Fruit fly (Drosophila melanogaster) whole organism, embryonic: ENCODE results near the gene Doc2.

Source experiments
- Antp ChIP-seq: fragments of 200-800 bp; sonication (Bioruptor generic); optimal IDR thresholded peaks from 3 replicates; lab custom pipeline; 2016; ENCODE audit warnings: missing biosample characterization, missing genetic modification characterization
- CG1024 ChIP-seq: fragments of 200-800 bp; sonication (Bioruptor generic); IDR thresholded peaks from 2 replicates; pipeline ENCODE4 v1.3.6; 2022; ENCODE audit warnings: missing biosample characterization, missing genetic modification characterization
- CG10462 ChIP-seq: fragments of 200-800 bp; sonication (Bioruptor generic); optimal IDR thresholded peaks from 2 replicates; lab custom pipeline; 2016; ENCODE audit warnings: missing biosample characterization, missing genetic modification characterization
- CG11247 ChIP-seq: fragments of 200-800 bp; sonication (Bioruptor generic); IDR thresholded peaks from 2 replicates; pipeline ENCODE4 v1.3.6; 2022; ENCODE audit warnings: missing biosample characterization, missing genetic modification characterization
- CG11723 ChIP-seq: fragments of 200-800 bp; sonication (Bioruptor generic); optimal IDR thresholded peaks from 2 replicates; lab custom pipeline; 2017; ENCODE audit warnings: missing biosample characterization, mild to moderate bottlenecking, missing genetic modification characterization
- CG13296 ChIP-seq: fragments of 200-800 bp; sonication (Bioruptor generic); optimal IDR thresholded peaks from 3 replicates; lab custom pipeline; 2018; ENCODE audit warnings: missing biosample characterization, mild to moderate bottlenecking, missing genetic modification characterization
- CG15269 ChIP-seq: fragments of 200-800 bp; sonication (Bioruptor generic); optimal IDR thresholded peaks from 2 replicates; lab custom pipeline; 2018; ENCODE audit warnings: missing biosample characterization, mild to moderate bottlenecking, missing genetic modification characterization, moderate library complexity
- CG16813 ChIP-seq: fragments of 200-800 bp; sonication (Bioruptor generic); IDR thresholded peaks from 3 replicates; pipeline ENCODE4 v1.3.6; 2022; ENCODE audit warnings: missing biosample characterization, missing genetic modification characterization; ENCODE audit not compliant: partially characterized antibody
- CG17385 ChIP-seq: fragments of 200-800 bp; sonication (Bioruptor generic); optimal IDR thresholded peaks from 3 replicates; lab custom pipeline; 2018; ENCODE audit warnings: missing biosample characterization, mild to moderate bottlenecking, missing genetic modification characterization
- CG17568 ChIP-seq: fragments of 200-800 bp; sonication (Bioruptor generic); optimal IDR thresholded peaks from 2 replicates; lab custom pipeline; 2018; ENCODE audit warnings: missing biosample characterization, mild to moderate bottlenecking, missing genetic modification characterization, moderate library complexity
- CG18476 ChIP-seq: fragments of 200-800 bp; sonication (Bioruptor generic); optimal IDR thresholded peaks from 2 replicates; lab custom pipeline; 2016; ENCODE audit warnings: missing biosample characterization, mild to moderate bottlenecking, missing genetic modification characterization
- CG2202 ChIP-seq: fragments of 200-800 bp; sonication (Bioruptor generic); optimal IDR thresholded peaks from 2 replicates; lab custom pipeline; 2018; ENCODE audit warnings: missing biosample characterization, mild to moderate bottlenecking, missing genetic modification characterization
- CG30431 ChIP-seq: fragments of 200-800 bp; sonication (Bioruptor generic); optimal IDR thresholded peaks from 2 replicates; lab custom pipeline; 2017; ENCODE audit warnings: missing biosample characterization, missing genetic modification characterization
- CG3065 ChIP-seq: fragments of 200-800 bp; sonication (Bioruptor generic); optimal IDR thresholded peaks from 2 replicates; lab custom pipeline; 2016; ENCODE audit warnings: missing biosample characterization, missing genetic modification characterization
- CG4730 ChIP-seq: fragments of 200-800 bp; sonication (Bioruptor generic); IDR thresholded peaks from 2 replicates; pipeline ENCODE4 v1.3.6; 2022; ENCODE audit warnings: missing biosample characterization, missing genetic modification characterization
- CG6683 ChIP-seq: fragments of 200-800 bp; sonication (Bioruptor generic); optimal IDR thresholded peaks from 2 replicates; lab custom pipeline; 2017; ENCODE audit warnings: missing biosample characterization, mild to moderate bottlenecking, missing genetic modification characterization, missing genetic modification reagents
- CG6689 ChIP-seq: fragments of 200-800 bp; sonication (Bioruptor generic); IDR thresholded peaks from 2 replicates; pipeline ENCODE4 v1.3.6; 2022; ENCODE audit warnings: missing biosample characterization, missing genetic modification characterization
- CG7271 ChIP-seq: fragments of 200-800 bp; sonication (Bioruptor generic); optimal IDR thresholded peaks from 2 replicates; lab custom pipeline; 2018; ENCODE audit warnings: missing biosample characterization, mild to moderate bottlenecking, missing genetic modification characterization, moderate library complexity
- CG7357 ChIP-seq: fragments of 200-800 bp; sonication (Bioruptor generic); IDR thresholded peaks from 3 replicates; pipeline ENCODE4 v1.3.6; 2022; ENCODE audit warnings: missing biosample characterization, missing genetic modification characterization
- CG7786 ChIP-seq: fragments of 200-800 bp; sonication (Bioruptor generic); optimal IDR thresholded peaks from 2 replicates; lab custom pipeline; 2016; ENCODE audit warnings: missing biosample characterization, missing genetic modification characterization
- CG8290 ChIP-seq, 3 experiments: fragments of 200-800 bp; sonication (Bioruptor generic); optimal IDR thresholded peaks; 2 replicates each; lab custom pipeline; 2016 to 2019; ENCODE audit warnings: missing biosample characterization in 3 of 3, missing genetic modification characterization in 3 of 3, mild to moderate bottlenecking in 2 of 3, moderate library complexity in 1 of 3
- Camta ChIP-seq: fragments of 200-800 bp; sonication (Bioruptor generic); optimal IDR thresholded peaks from 2 replicates; lab custom pipeline; 2016; ENCODE audit warnings: missing biosample characterization, missing genetic modification characterization
- Dad ChIP-seq: fragments of 200-800 bp; sonication (Bioruptor generic); optimal IDR thresholded peaks from 3 replicates; lab custom pipeline; 2016; ENCODE audit warnings: missing biosample characterization, missing genetic modification characterization
- Dip3 ChIP-seq: fragments of 200-800 bp; sonication (Bioruptor generic); optimal IDR thresholded peaks from 3 replicates; lab custom pipeline; 2016; ENCODE audit warnings: missing biosample characterization, missing genetic modification characterization
- Drgx ChIP-seq: fragments of 200-800 bp; sonication (Bioruptor generic); IDR thresholded peaks from 2 replicates; pipeline ENCODE4 v1.3.6; 2022; ENCODE audit warnings: missing biosample characterization, missing genetic modification characterization
- Eip74EF ChIP-seq, 2 experiments: fragments of 200-800 bp in 1 of 2; fragments of >200 bp in 1 of 2; sonication (Bioruptor generic) in 1 of 2; optimal IDR thresholded peaks; 2 replicates each; lab custom pipeline; 2017 to 2019; ENCODE audit warnings: missing biosample characterization in 2 of 2, missing genetic modification characterization in 2 of 2, mild to moderate bottlenecking in 1 of 2, moderate library complexity in 1 of 2
- HHEX ChIP-seq: fragments of 200-800 bp; sonication (Bioruptor generic); optimal IDR thresholded peaks from 3 replicates; lab custom pipeline; 2017; ENCODE audit warnings: missing biosample characterization, mild to moderate bottlenecking, missing genetic modification characterization, missing genetic modification reagents
- HLHmδ ChIP-seq: fragments of 200-800 bp; sonication (Bioruptor generic); optimal IDR thresholded peaks from 2 replicates; lab custom pipeline; 2018; ENCODE audit warnings: missing biosample characterization, mild to moderate bottlenecking, missing genetic modification characterization, moderate library complexity
- Hr51 ChIP-seq, 2 experiments: fragments of 200-800 bp; sonication (Bioruptor generic); optimal IDR thresholded peaks; 2 replicates in 1 of 2; 3 replicates in 1 of 2; lab custom pipeline; 2016 to 2018; ENCODE audit warnings: missing biosample characterization in 2 of 2, missing genetic modification characterization in 2 of 2, mild to moderate bottlenecking in 1 of 2, moderate library complexity in 1 of 2
- Nf-YB ChIP-seq: fragments of 200-800 bp; sonication (Bioruptor generic); optimal IDR thresholded peaks from 3 replicates; lab custom pipeline; 2019; ENCODE audit warnings: missing biosample characterization, mild to moderate bottlenecking, missing genetic modification characterization, moderate library complexity
- Rx ChIP-seq: fragments of 200-800 bp; sonication (Bioruptor generic); IDR thresholded peaks from 2 replicates; pipeline ENCODE4 v1.3.6; 2022; ENCODE audit warnings: missing biosample characterization, missing genetic modification characterization
- Tbp ChIP-seq: fragments of >200 bp; optimal IDR thresholded peaks from 2 replicates; lab custom pipeline; 2018; ENCODE audit warnings: missing biosample characterization, missing genetic modification characterization
- YL-1 ChIP-seq: fragments of 200-800 bp; sonication (Bioruptor generic); optimal IDR thresholded peaks from 3 replicates; lab custom pipeline; 2017; ENCODE audit warnings: missing biosample characterization, mild to moderate bottlenecking, missing genetic modification characterization
- abd-A ChIP-seq: fragments of 200-800 bp; sonication (Bioruptor generic); optimal IDR thresholded peaks from 3 replicates; lab custom pipeline; 2019; ENCODE audit warnings: missing biosample characterization, mild to moderate bottlenecking, missing genetic modification characterization, moderate library complexity
- crc ChIP-seq: fragments of 200-800 bp; sonication (Bioruptor generic); optimal IDR thresholded peaks from 2 replicates; lab custom pipeline; 2016; ENCODE audit warnings: missing biosample characterization, missing genetic modification characterization
- dpn ChIP-seq, 2 experiments: fragments of 200-800 bp; sonication (Bioruptor generic); optimal IDR thresholded peaks; 3 replicates each; lab custom pipeline; 2016; ENCODE audit warnings: missing biosample characterization in 2 of 2, missing genetic modification characterization in 2 of 2
- emc ChIP-seq: fragments of 200-800 bp; sonication (Bioruptor generic); optimal IDR thresholded peaks from 2 replicates; lab custom pipeline; 2016; ENCODE audit warnings: missing biosample characterization, missing genetic modification characterization
- hkb ChIP-seq, 2 experiments: fragments of 200-800 bp in 1 of 2; fragments of >200 bp in 1 of 2; sonication (Bioruptor generic) in 1 of 2; IDR thresholded peaks in 1 of 2; optimal IDR thresholded peaks in 1 of 2; 2 replicates each; pipeline versions ENCODE4 v1.3.6 to Lab custom; 2017 to 2022; ENCODE audit warnings: missing biosample characterization in 1 of 2, missing genetic modification characterization in 1 of 2
- pb ChIP-seq: fragments of 200-800 bp; sonication (Bioruptor generic); optimal IDR thresholded peaks from 3 replicates; lab custom pipeline; 2016; ENCODE audit warnings: missing biosample characterization, missing genetic modification characterization
- pzg ChIP-seq: fragments of 200-800 bp; sonication (Bioruptor generic); optimal IDR thresholded peaks from 3 replicates; lab custom pipeline; 2018; ENCODE audit warnings: missing biosample characterization, mild to moderate bottlenecking, missing genetic modification characterization, moderate library complexity
- ranshi ChIP-seq: fragments of 200-800 bp; sonication (Bioruptor generic); IDR thresholded peaks from 2 replicates; pipeline ENCODE4 v1.3.6; 2022; ENCODE audit warnings: missing biosample characterization, missing genetic modification characterization
- sc ChIP-seq, 3 experiments: fragments of >200 bp in 2 of 3; fragments of 200-800 bp in 1 of 3; sonication (Bioruptor generic) in 1 of 3; optimal IDR thresholded peaks; 2 replicates in 2 of 3; 3 replicates in 1 of 3; lab custom pipeline; 2017; ENCODE audit warnings: mild to moderate bottlenecking in 1 of 3, missing biosample characterization in 1 of 3, missing genetic modification characterization in 1 of 3, missing genetic modification reagents in 1 of 3
- sim ChIP-seq: fragments of 200-800 bp; sonication (Bioruptor generic); IDR thresholded peaks from 2 replicates; pipeline ENCODE4 v1.3.6; 2022; ENCODE audit warnings: missing biosample characterization, missing genetic modification characterization
- slbo ChIP-seq: fragments of 200-800 bp; sonication (Bioruptor generic); IDR thresholded peaks from 2 replicates; pipeline ENCODE4 v1.3.6; 2022; ENCODE audit warnings: missing biosample characterization, missing genetic modification characterization
- slou ChIP-seq: fragments of 200-800 bp; sonication (Bioruptor generic); optimal IDR thresholded peaks from 3 replicates; lab custom pipeline; 2016; ENCODE audit warnings: missing biosample characterization, missing genetic modification characterization
- sqz ChIP-seq: fragments of 200-800 bp; sonication (Bioruptor generic); optimal IDR thresholded peaks from 3 replicates; lab custom pipeline; 2018; ENCODE audit warnings: missing biosample characterization, mild to moderate bottlenecking, missing genetic modification characterization
- sug ChIP-seq: fragments of 200-800 bp; optimal IDR thresholded peaks from 2 replicates; lab custom pipeline; 2019; ENCODE audit warnings: missing biosample characterization, mild to moderate bottlenecking, missing genetic modification characterization, moderate library complexity
- zen ChIP-seq: fragments of 200-800 bp; sonication (Bioruptor generic); optimal IDR thresholded peaks from 3 replicates; lab custom pipeline; 2018; ENCODE audit warnings: missing biosample characterization, mild to moderate bottlenecking, missing genetic modification characterization, moderate library complexity
- zf30C ChIP-seq: fragments of 200-800 bp; sonication (Bioruptor generic); optimal IDR thresholded peaks from 3 replicates; lab custom pipeline; 2018; ENCODE audit warnings: missing biosample characterization, mild to moderate bottlenecking, missing genetic modification characterization

The Doc2 gene

dm6 chr3L:9023627-9024026 lies 4.6 kb upstream of the Doc2 start (continued):
- TF ChIP-seq CG10462 (GFP tag; lab: Kevin White, UChicago) (peak; percentile 61), Eip74EF (GFP tag; optimal IDR thresholded peaks at IDR 0.05; lab: Kevin White, UChicago) (peak in 1 of 2 experiments; percentile 42), CG6683 (GFP tag; lab: Kevin White, UChicago) (no peak), CG18476 (GFP tag; lab: Kevin White, UChicago) (peak; percentile 13), HHEX (GFP tag; lab: Kevin White, UChicago) (peak; percentile 20), pb (GFP tag; lab: Kevin White, UChicago) (no peak), slou (no peak), CG16813 (GFP tag; lab: Robert Waterston, UW) (no peak), YL-1 (no peak), ranshi (GFP tag; lab: Robert Waterston, UW) (peak; percentile 50; the same call in 1 of the 2 replicates), CG7786 (GFP tag; lab: Kevin White, UChicago) (peak; percentile 35), Camta (GFP tag; lab: Kevin White, UChicago) (peak; percentile 65), sc (optimal IDR thresholded peaks at IDR 0.05; lab: Kevin White, UChicago) (no peak), sc (GFP tag; optimal IDR thresholded peaks at IDR 0.05; lab: Kevin White, UChicago) (peak; percentile 21), CG3065 (GFP tag; lab: Kevin White, UChicago) (no peak), emc (GFP tag; lab: Kevin White, UChicago) (no peak), abd-A (no peak), CG6689 (GFP tag; lab: Robert Waterston, UW) (peak; percentile 71), CG11723 (peak; percentile 10), Dip3 (GFP tag; lab: Kevin White, UChicago) (peak; percentile 29), Antp (GFP tag; lab: Kevin White, UChicago) (peak; percentile 28), Nf-YB (GFP tag; lab: Kevin White, UChicago) (no peak), CG30431 (peak; percentile 77), zf30C (GFP tag; lab: Kevin White, UChicago) (peak; percentile 90), CG7357 (GFP tag; lab: Robert Waterston, UW) (no peak), Dad (peak; percentile 40), Hr51 (GFP tag; optimal IDR thresholded peaks at IDR 0.05; lab: Kevin White, UChicago) (peak; percentile 18 to 65), CG17568 (GFP tag; lab: Kevin White, UChicago) (peak; percentile 32), CG1024 (GFP tag; lab: Robert Waterston, UW) (peak; percentile 74), pzg (GFP tag; lab: Kevin White, UChicago) (no peak), hkb (optimal IDR thresholded peaks at IDR 0.05; lab: Kevin White, UChicago) (no peak), hkb (GFP tag; IDR thresholded peaks at IDR 0.05; lab: Robert Waterston, UW) (peak; percentile 64), CG4730 (GFP tag; lab: Robert Waterston, UW) (peak; percentile 7; the same call in 1 of the 2 replicates), CG2202 (peak; percentile 77), Rx (0 out of 2 replicates have a peak, but pooled peaks have one; percentile 5), sug (tag; lab: Kevin White, UChicago) (no peak), CG15269 (tag; lab: Kevin White, UChicago) (peak; percentile 37), sqz (GFP tag; lab: Kevin White, UChicago) (peak; percentile 11), sim (GFP tag; lab: Robert Waterston, UW) (peak; percentile 40; the same call in 1 of the 2 replicates), crc (peak; percentile 15), CG7271 (tag; lab: Kevin White, UChicago) (peak; percentile 74), CG17385 (GFP tag; lab: Kevin White, UChicago) (peak; percentile 47), CG8290 (GFP tag; optimal IDR thresholded peaks at IDR 0.05; lab: Kevin White, UChicago) (peak; percentile 40), CG8290 (tag; optimal IDR thresholded peaks at IDR 0.05; lab: Kevin White, UChicago) (peak in 1 of 2 experiments; percentile 34), dpn (GFP tag; optimal IDR thresholded peaks at IDR 0.05; lab: Kevin White, UChicago) (peak; percentile 45 to 51), HLHmδ (GFP tag; lab: Kevin White, UChicago) (no peak), Tbp (no peak), Drgx (GFP tag; lab: Robert Waterston, UW) (no peak), zen (tag; lab: Kevin White, UChicago) (peak; percentile 90), CG11247 (GFP tag; lab: Robert Waterston, UW) (no peak), slbo (GFP tag; lab: Robert Waterston, UW) (peak; percentile 56), CG13296 (GFP tag; lab: Kevin White, UChicago) (no peak)
